Fruit fly (Drosophila melanogaster) whole organism, wandering third instar larva: ENCODE results near the gene Cap-D3.

Source experiments
- Abd-B ChIP-seq: fragments of >200 bp; optimal IDR thresholded peaks from 2 replicates; lab custom pipeline; 2017; ENCODE audit warnings: missing biosample characterization, missing genetic modification characterization
- CG32264 ChIP-seq: fragments of 200-800 bp; sonication (Bioruptor generic); optimal IDR thresholded peaks from 2 replicates; lab custom pipeline; 2016; ENCODE audit warnings: missing biosample characterization, missing genetic modification characterization
- CG9705 ChIP-seq: fragments of 200-800 bp; sonication (Bioruptor generic); optimal IDR thresholded peaks from 2 replicates; lab custom pipeline; 2018; ENCODE audit warnings: missing biosample characterization, mild to moderate bottlenecking, missing genetic modification characterization
- CrebA ChIP-seq: fragments of 200-800 bp; sonication (Bioruptor generic); optimal IDR thresholded peaks from 2 replicates; lab custom pipeline; 2016; ENCODE audit warnings: missing biosample characterization, mild to moderate bottlenecking, missing genetic modification characterization, borderline replicate concordance
- Dfd ChIP-seq: fragments of >200 bp; optimal IDR thresholded peaks from 2 replicates; lab custom pipeline; 2017; ENCODE audit warnings: missing biosample characterization, missing genetic modification characterization
- Dif ChIP-seq: fragments of 200-275, 200-300 bp; sonication (Bioruptor generic); optimal IDR thresholded peaks from 2 replicates; lab custom pipeline; 2018; ENCODE audit warnings: missing biosample characterization, missing genetic modification characterization; ENCODE audit not compliant: partially characterized antibody
- GATAd ChIP-seq: sonication (Bioruptor generic); optimal IDR thresholded peaks from 2 replicates; lab custom pipeline; 2016; ENCODE audit warnings: missing biosample characterization, missing genetic modification characterization
- HLH106 ChIP-seq: fragments of 200-800 bp; optimal IDR thresholded peaks from 3 replicates; lab custom pipeline; 2019; ENCODE audit warnings: missing biosample characterization, mild to moderate bottlenecking, missing genetic modification characterization, moderate library complexity
- Hnf4 ChIP-seq: fragments of 200-800 bp; sonication (Bioruptor generic); optimal IDR thresholded peaks from 2 replicates; lab custom pipeline; 2016; ENCODE audit warnings: missing biosample characterization, mild to moderate bottlenecking, missing genetic modification characterization
- Hr78 ChIP-seq: fragments of >200 bp; optimal IDR thresholded peaks from 2 replicates; lab custom pipeline; 2017; ENCODE audit warnings: missing biosample characterization, missing genetic modification characterization
- Hr83 ChIP-seq: fragments of 200-300 bp; sonication (Bioruptor generic); optimal IDR thresholded peaks from 2 replicates; lab custom pipeline; 2016; ENCODE audit warnings: missing biosample characterization, mild to moderate bottlenecking, missing genetic modification characterization, moderate library complexity; ENCODE audit not compliant: poor library complexity, severe bottlenecking
- Jra ChIP-seq: sonication (Bioruptor generic); optimal IDR thresholded peaks from 2 replicates; lab custom pipeline; 2016; ENCODE audit warnings: missing biosample characterization, missing genetic modification characterization
- Mio ChIP-seq: sonication (Bioruptor generic); optimal IDR thresholded peaks from 2 replicates; lab custom pipeline; 2016; ENCODE audit warnings: missing biosample characterization, missing genetic modification characterization
- Myc ChIP-seq: fragments of >200 bp; optimal IDR thresholded peaks from 2 replicates; lab custom pipeline; 2017
- N ChIP-seq: fragments of >200 bp; optimal IDR thresholded peaks from 2 replicates; lab custom pipeline; 2018; ENCODE audit warnings: missing biosample characterization, missing external identifiers, missing genetic modification characterization
- OdsH ChIP-seq: fragments of 200-800 bp; sonication (Bioruptor generic); optimal IDR thresholded peaks from 2 replicates; lab custom pipeline; 2016; ENCODE audit warnings: missing biosample characterization, mild to moderate bottlenecking, missing genetic modification characterization
- Rel ChIP-seq, 2 experiments: fragments of 200-800 bp; sonication (Bioruptor generic) in 1 of 2; optimal IDR thresholded peaks; 2 replicates in 1 of 2; 3 replicates in 1 of 2; lab custom pipeline; 2016 to 2019; ENCODE audit warnings: mild to moderate bottlenecking in 2 of 2, missing biosample characterization in 2 of 2, missing genetic modification characterization in 2 of 2, moderate library complexity in 1 of 2
- Sp1 ChIP-seq: fragments of 200-800 bp; sonication (Bioruptor generic); optimal IDR thresholded peaks from 3 replicates; lab custom pipeline; 2019; ENCODE audit warnings: missing biosample characterization, mild to moderate bottlenecking, missing genetic modification characterization, moderate library complexity
- Vsx2 ChIP-seq: fragments of 200-300, 225-300 bp; sonication (Bioruptor generic); optimal IDR thresholded peaks from 2 replicates; lab custom pipeline; 2018; ENCODE audit warnings: missing biosample characterization, missing genetic modification characterization; ENCODE audit not compliant: partially characterized antibody
- br ChIP-seq: fragments of 200-800 bp; sonication (Bioruptor generic); optimal IDR thresholded peaks from 2 replicates; lab custom pipeline; 2016; ENCODE audit warnings: missing biosample characterization, missing genetic modification characterization
- brk ChIP-seq: fragments of 200-800 bp; sonication (Bioruptor generic); optimal IDR thresholded peaks from 2 replicates; lab custom pipeline; 2016; ENCODE audit warnings: missing biosample characterization, mild to moderate bottlenecking, missing genetic modification characterization
- dl ChIP-seq, 2 experiments: fragments of 175-275, 200-275 bp in 1 of 2; fragments of 200-275 bp in 1 of 2; sonication (Bioruptor generic); optimal IDR thresholded peaks; lab custom pipeline; 2018; ENCODE audit warnings: mild to moderate bottlenecking in 2 of 2, missing biosample characterization in 2 of 2, missing genetic modification characterization in 2 of 2, moderate library complexity in 2 of 2; ENCODE audit not compliant: partially characterized antibody in 2 of 2, insufficient read depth in 1 of 2
- dmrt93B ChIP-seq: fragments of 200-800 bp; sonication (Bioruptor generic); optimal IDR thresholded peaks from 2 replicates; lab custom pipeline; 2018; ENCODE audit warnings: missing biosample characterization, mild to moderate bottlenecking, missing genetic modification characterization
- dsf ChIP-seq: sonication (Bioruptor generic); optimal IDR thresholded peaks from 2 replicates; lab custom pipeline; 2016; ENCODE audit warnings: missing biosample characterization, missing genetic modification characterization, borderline replicate concordance
- ey ChIP-seq: fragments of 200-800 bp; sonication (Bioruptor generic); optimal IDR thresholded peaks from 2 replicates; lab custom pipeline; 2016; ENCODE audit warnings: missing biosample characterization, missing genetic modification characterization
- foxo ChIP-seq, 2 experiments: fragments of 200-800 bp; sonication (Bioruptor generic); optimal IDR thresholded peaks; 2 replicates in 1 of 2; 3 replicates in 1 of 2; lab custom pipeline; 2016 to 2017; ENCODE audit warnings: missing biosample characterization in 2 of 2, missing genetic modification characterization in 2 of 2
- fru ChIP-seq: fragments of 200-800 bp; sonication (Bioruptor generic); optimal IDR thresholded peaks from 3 replicates; lab custom pipeline; 2016; ENCODE audit warnings: missing biosample characterization, mild to moderate bottlenecking, missing genetic modification characterization
- h ChIP-seq: fragments of 200-800 bp; sonication (Bioruptor generic); optimal IDR thresholded peaks from 3 replicates; lab custom pipeline; 2016; ENCODE audit warnings: missing biosample characterization, mild to moderate bottlenecking, missing genetic modification characterization
- jim ChIP-seq: fragments of 175-275, 200-325 bp; sonication (Bioruptor generic); optimal IDR thresholded peaks from 2 replicates; lab custom pipeline; 2016; ENCODE audit warnings: missing biosample characterization, mild to moderate bottlenecking, missing genetic modification characterization
- lola ChIP-seq: fragments of >200 bp; optimal IDR thresholded peaks from 2 replicates; lab custom pipeline; 2017; ENCODE audit warnings: missing biosample characterization, missing genetic modification characterization
- pan ChIP-seq: fragments of >200 bp; optimal IDR thresholded peaks from 2 replicates; lab custom pipeline; 2017
- psq ChIP-seq: fragments of 200-800 bp; sonication (Bioruptor generic); optimal IDR thresholded peaks from 3 replicates; lab custom pipeline; 2017; ENCODE audit warnings: missing biosample characterization, mild to moderate bottlenecking, missing genetic modification characterization, moderate library complexity
- rgr ChIP-seq: fragments of 200-800 bp; sonication (Bioruptor generic); optimal IDR thresholded peaks from 3 replicates; lab custom pipeline; 2016; ENCODE audit warnings: missing biosample characterization, mild to moderate bottlenecking, missing genetic modification characterization
- sage ChIP-seq: fragments of 200-800 bp; sonication (Bioruptor generic); optimal IDR thresholded peaks from 2 replicates; lab custom pipeline; 2016; ENCODE audit warnings: missing biosample characterization, mild to moderate bottlenecking, missing genetic modification characterization
- sv ChIP-seq: fragments of 200-800 bp; sonication (Bioruptor generic); optimal IDR thresholded peaks from 3 replicates; lab custom pipeline; 2016; ENCODE audit warnings: missing biosample characterization, missing genetic modification characterization
- tai ChIP-seq: sonication (Bioruptor generic); optimal IDR thresholded peaks from 2 replicates; lab custom pipeline; 2016; ENCODE audit warnings: missing biosample characterization, missing genetic modification characterization
- usp ChIP-seq: fragments of >200 bp; optimal IDR thresholded peaks from 2 replicates; lab custom pipeline; 2017; ENCODE audit warnings: missing biosample characterization, missing genetic modification characterization
- woc ChIP-seq: sonication (Bioruptor generic); optimal IDR thresholded peaks from 2 replicates; lab custom pipeline; 2016; ENCODE audit warnings: missing biosample characterization, mild to moderate bottlenecking, missing genetic modification characterization

Gene Cap-D3

DNA sequence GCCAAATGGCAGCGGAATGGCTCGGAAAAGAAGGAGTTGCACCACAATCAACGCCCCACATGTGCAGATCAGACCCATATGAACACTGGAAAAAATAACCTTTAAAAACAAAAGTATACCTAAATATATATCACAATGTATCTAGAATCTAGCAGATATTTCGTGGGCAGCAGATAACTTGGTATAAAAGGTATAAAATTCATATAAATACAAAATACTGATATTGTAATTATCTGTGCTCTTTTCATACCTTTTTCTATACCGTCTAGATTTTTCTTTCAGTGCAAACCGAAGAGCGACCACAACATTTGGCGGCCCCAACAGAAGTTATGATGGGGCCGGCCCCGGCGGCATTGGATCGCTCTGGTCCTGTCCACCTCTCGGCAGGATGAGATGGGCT, 24.4 kb upstream of the Cap-D3 start:
- TF ChIP-seq jim (no peak), N (GFP tag; lab: Kevin White, UChicago) (no peak), Hr78 (GFP tag; lab: Kevin White, UChicago) (no peak), sv (GFP tag; lab: Kevin White, UChicago) (no peak), Mio (no peak), Hnf4 (GFP tag; lab: Kevin White, UChicago) (peak; percentile 58), Abd-B (no peak), psq (GFP tag; lab: Kevin White, UChicago) (peak; percentile 72), OdsH (GFP tag; lab: Kevin White, UChicago) (peak; percentile 80), rgr (GFP tag; lab: Kevin White, UChicago) (peak; percentile 76), foxo (GFP tag; optimal IDR thresholded peaks at IDR 0.05; lab: Kevin White, UChicago) (peak in 1 of 2 experiments; percentile 81), dl (GFP tag; optimal IDR thresholded peaks at IDR 0.05; lab: Kevin White, UChicago; ENCODE audit: insufficient read depth in 1 of 2, partially characterized antibody in 2 of 2) (no peak), h (peak; percentile 84), CG9705 (GFP tag; lab: Kevin White, UChicago) (peak; percentile 45), usp (GFP tag; lab: Kevin White, UChicago) (no peak), fru (GFP tag; lab: Kevin White, UChicago) (peak; percentile 87), Rel (GFP tag; optimal IDR thresholded peaks at IDR 0.05; lab: Kevin White, UChicago) (peak; percentile 33), Rel (tag; optimal IDR thresholded peaks at IDR 0.05; lab: Kevin White, UChicago) (peak; percentile 48), woc (GFP tag; lab: Kevin White, UChicago) (peak; percentile 68), pan (lab: Kevin White, UChicago) (no peak), sage (GFP tag; lab: Kevin White, UChicago) (peak; percentile 34), Myc (lab: Kevin White, UChicago) (no peak), Jra (GFP tag; lab: Kevin White, UChicago) (peak; percentile 70), tai (GFP tag; lab: Kevin White, UChicago) (peak; percentile 37), lola (no peak), Vsx2 (GFP tag; lab: Kevin White, UChicago) (no peak), HLH106 (tag; lab: Kevin White, UChicago) (peak; percentile 83), Dif (GFP tag; lab: Kevin White, UChicago) (no peak), Sp1 (GFP tag; lab: Kevin White, UChicago) (peak; percentile 88), ey (peak; percentile 80), Dfd (GFP tag; lab: Kevin White, UChicago) (no peak), brk (GFP tag; lab: Kevin White, UChicago) (peak; percentile 72), dmrt93B (GFP tag; lab: Kevin White, UChicago) (peak; percentile 37), GATAd (GFP tag; lab: Kevin White, UChicago) (no peak), dsf (GFP tag; lab: Kevin White, UChicago) (no peak), br (peak; percentile 72), CrebA (GFP tag; lab: Kevin White, UChicago) (no peak), CG32264 (GFP tag; lab: Kevin White, UChicago) (no peak), Hr83 (GFP tag; lab: Kevin White, UChicago) (no peak)

DNA sequence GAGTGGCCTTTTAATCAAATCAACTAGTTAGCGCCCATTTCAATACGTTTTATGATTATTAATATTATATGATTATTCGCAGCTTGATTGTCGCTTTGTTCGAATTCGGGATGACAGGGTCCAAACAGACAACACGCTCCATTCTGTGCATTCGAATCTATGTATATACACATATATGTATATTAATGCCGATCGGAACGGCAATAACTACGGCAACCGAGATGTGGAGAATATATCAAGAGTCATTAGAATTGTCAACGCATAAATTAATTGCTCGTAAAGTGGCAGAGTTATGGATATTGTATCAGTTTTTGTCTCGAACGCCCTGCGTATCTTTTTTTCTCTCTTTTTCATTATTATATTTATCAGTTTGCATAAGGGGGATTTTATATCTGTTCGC, 22.8 kb upstream of the Cap-D3 start:
- TF ChIP-seq sv (GFP tag; lab: Kevin White, UChicago) (no peak), br (no peak), lola (no peak), psq (GFP tag; lab: Kevin White, UChicago) (no peak), dmrt93B (GFP tag; lab: Kevin White, UChicago) (no peak), dsf (GFP tag; lab: Kevin White, UChicago) (no peak), CG32264 (GFP tag; lab: Kevin White, UChicago) (no peak), jim (no peak), N (GFP tag; lab: Kevin White, UChicago) (no peak), CG9705 (GFP tag; lab: Kevin White, UChicago) (no peak), Rel (GFP tag; optimal IDR thresholded peaks at IDR 0.05; lab: Kevin White, UChicago) (no peak), Rel (tag; optimal IDR thresholded peaks at IDR 0.05; lab: Kevin White, UChicago) (no peak), Hr78 (GFP tag; lab: Kevin White, UChicago) (no peak), Abd-B (no peak)
